Fruit fly (Drosophila melanogaster) whole organism, embryonic: Measurements from ENCODE around the gene IFT54.

Experiments
- CG10321 ChIP-seq: fragments of 200-800 bp; sonication (Bioruptor generic); IDR thresholded peaks from 2 replicates; pipeline ENCODE4 v1.3.6; 2022; ENCODE audit warnings: missing biosample characterization, missing genetic modification characterization
- CG10462 ChIP-seq: fragments of 200-800 bp; sonication (Bioruptor generic); optimal IDR thresholded peaks from 2 replicates; lab custom pipeline; 2016; ENCODE audit warnings: missing biosample characterization, missing genetic modification characterization
- CG11695 ChIP-seq: fragments of 200-800 bp; sonication (Bioruptor generic); IDR thresholded peaks from 3 replicates; pipeline ENCODE4 v1.3.6; 2022; ENCODE audit warnings: missing biosample characterization, missing genetic modification characterization
- CG12155 ChIP-seq: fragments of 200-800 bp; sonication (Bioruptor generic); optimal IDR thresholded peaks from 3 replicates; lab custom pipeline; 2016; ENCODE audit warnings: missing biosample characterization, missing genetic modification characterization
- CG12299 ChIP-seq: fragments of 200-800 bp; sonication (Bioruptor generic); optimal IDR thresholded peaks from 2 replicates; lab custom pipeline; 2018; ENCODE audit warnings: missing biosample characterization, mild to moderate bottlenecking, missing genetic modification characterization
- CG12942 ChIP-seq: fragments of 200-800 bp; sonication (Bioruptor generic); optimal IDR thresholded peaks from 3 replicates; lab custom pipeline; 2016; ENCODE audit warnings: missing biosample characterization, missing genetic modification characterization
- CG13624 ChIP-seq: fragments of 200-800 bp; sonication (Bioruptor generic); optimal IDR thresholded peaks from 2 replicates; lab custom pipeline; 2016; ENCODE audit warnings: missing biosample characterization, missing genetic modification characterization
- CG14965 ChIP-seq: fragments of 200-800 bp; sonication (Bioruptor generic); optimal IDR thresholded peaks from 2 replicates; lab custom pipeline; 2016; ENCODE audit warnings: missing biosample characterization, missing genetic modification characterization, borderline replicate concordance
- CG15073 ChIP-seq: fragments of 200-800 bp; sonication (Bioruptor generic); optimal IDR thresholded peaks from 2 replicates; lab custom pipeline; 2016; ENCODE audit warnings: missing biosample characterization, missing genetic modification characterization
- CG17829 ChIP-seq: fragments of 200-800 bp; optimal IDR thresholded peaks from 2 replicates; lab custom pipeline; 2019; ENCODE audit warnings: missing biosample characterization, mild to moderate bottlenecking, missing genetic modification characterization, moderate library complexity
- CG17912 ChIP-seq: fragments of 200-800 bp; sonication (Bioruptor generic); optimal IDR thresholded peaks from 2 replicates; lab custom pipeline; 2018; ENCODE audit warnings: missing biosample characterization, mild to moderate bottlenecking, missing genetic modification characterization
- CG18764 ChIP-seq: fragments of 200-800 bp; sonication (Bioruptor generic); optimal IDR thresholded peaks from 3 replicates; lab custom pipeline; 2016; ENCODE audit warnings: missing biosample characterization, missing genetic modification characterization
- CG30403 ChIP-seq: fragments of 200-800 bp; sonication (Bioruptor generic); optimal IDR thresholded peaks from 3 replicates; lab custom pipeline; 2016; ENCODE audit warnings: missing biosample characterization, missing genetic modification characterization
- CG31441 ChIP-seq: fragments of 200-800 bp; sonication (Bioruptor generic); IDR thresholded peaks from 2 replicates; pipeline ENCODE4 v1.3.6; 2022; ENCODE audit warnings: missing biosample characterization, missing genetic modification characterization
- CG32532 ChIP-seq: fragments of 200-800 bp; sonication (Bioruptor generic); IDR thresholded peaks from 2 replicates; pipeline ENCODE4 v1.3.6; 2022; ENCODE audit warnings: missing biosample characterization, missing genetic modification characterization
- CG34422 ChIP-seq: fragments of 200-800 bp; sonication (Bioruptor generic); IDR thresholded peaks from 3 replicates; pipeline ENCODE4 v1.3.6; 2022; ENCODE audit warnings: missing biosample characterization, missing genetic modification characterization
- CG3838 ChIP-seq: fragments of 200-800 bp; sonication (Bioruptor generic); optimal IDR thresholded peaks from 3 replicates; lab custom pipeline; 2016; ENCODE audit warnings: missing biosample characterization, missing genetic modification characterization
- CG3995 ChIP-seq: fragments of 200-800 bp; sonication (Bioruptor generic); optimal IDR thresholded peaks from 3 replicates; lab custom pipeline; 2016; ENCODE audit warnings: missing biosample characterization, missing genetic modification characterization
- CG5953 ChIP-seq: fragments of 200-800 bp; sonication (Bioruptor generic); IDR thresholded peaks from 2 replicates; pipeline ENCODE4 v1.3.6; 2022; ENCODE audit warnings: missing biosample characterization, missing genetic modification characterization
- CG8281 ChIP-seq: fragments of 200-800 bp; sonication (Bioruptor generic); optimal IDR thresholded peaks from 2 replicates; lab custom pipeline; 2018; ENCODE audit warnings: missing biosample characterization, mild to moderate bottlenecking, missing genetic modification characterization, moderate library complexity
- CG9609 ChIP-seq: fragments of 200-800 bp; sonication (Bioruptor generic); optimal IDR thresholded peaks from 3 replicates; lab custom pipeline; 2016; ENCODE audit warnings: missing biosample characterization, missing genetic modification characterization
- CG9817 ChIP-seq: fragments of 200-800 bp; sonication (Bioruptor generic); optimal IDR thresholded peaks from 2 replicates; lab custom pipeline; 2018; ENCODE audit warnings: missing biosample characterization, mild to moderate bottlenecking, missing genetic modification characterization, moderate library complexity
- D ChIP-seq, 2 experiments: fragments of 200-800 bp in 1 of 2; fragments of >200 bp in 1 of 2; sonication (Bioruptor generic) in 1 of 2; optimal IDR thresholded peaks; 2 replicates in 1 of 2; 3 replicates in 1 of 2; lab custom pipeline; 2017; ENCODE audit warnings: mild to moderate bottlenecking in 1 of 2, missing biosample characterization in 1 of 2, missing genetic modification characterization in 1 of 2, missing genetic modification reagents in 1 of 2
- Deaf1 ChIP-seq: fragments of 200-800 bp; optimal IDR thresholded peaks from 3 replicates; lab custom pipeline; 2019; ENCODE audit warnings: missing biosample characterization, mild to moderate bottlenecking, missing genetic modification characterization, moderate library complexity
- Dll ChIP-seq: fragments of 200-800 bp; sonication (Bioruptor generic); IDR thresholded peaks from 4 replicates; pipeline ENCODE4 v1.3.6; 2022; ENCODE audit warnings: missing biosample characterization, missing genetic modification characterization; ENCODE audit not compliant: partially characterized antibody
- Dp ChIP-seq: fragments of 200-800 bp; sonication (Bioruptor generic); optimal IDR thresholded peaks from 2 replicates; lab custom pipeline; 2018; ENCODE audit warnings: missing biosample characterization, mild to moderate bottlenecking, missing genetic modification characterization, moderate library complexity
- Hey ChIP-seq: fragments of 200-800 bp; sonication (Bioruptor generic); optimal IDR thresholded peaks from 3 replicates; lab custom pipeline; 2018; ENCODE audit warnings: missing biosample characterization, mild to moderate bottlenecking, missing genetic modification characterization
- HmgD ChIP-seq: fragments of 200-800 bp; sonication (Bioruptor generic); optimal IDR thresholded peaks from 3 replicates; lab custom pipeline; 2016; ENCODE audit warnings: missing biosample characterization, missing genetic modification characterization
- Ravus ChIP-seq: fragments of 200-800 bp; sonication (Bioruptor generic); IDR thresholded peaks from 2 replicates; pipeline ENCODE4 v1.3.6; 2022; ENCODE audit warnings: missing biosample characterization, missing genetic modification characterization
- Ssrp ChIP-seq: fragments of 200-800 bp; sonication (Bioruptor generic); optimal IDR thresholded peaks from 2 replicates; lab custom pipeline; 2018; ENCODE audit warnings: missing biosample characterization, mild to moderate bottlenecking, missing genetic modification characterization, moderate library complexity
- Xbp1 ChIP-seq: fragments of 200-800 bp; sonication (Bioruptor generic); optimal IDR thresholded peaks from 3 replicates; lab custom pipeline; 2016; ENCODE audit warnings: missing biosample characterization, mild to moderate bottlenecking, missing genetic modification characterization
- cad ChIP-seq: fragments of >200 bp; optimal IDR thresholded peaks from 2 replicates; lab custom pipeline; 2017; ENCODE audit warnings: missing biosample characterization, missing genetic modification characterization
- ci ChIP-seq: fragments of 200-800 bp; sonication (Bioruptor generic); IDR thresholded peaks from 3 replicates; pipeline ENCODE4 v1.3.6; 2022; ENCODE audit warnings: missing biosample characterization, missing genetic modification characterization
- crp ChIP-seq, 2 experiments: fragments of 200-800 bp; sonication (Bioruptor generic); optimal IDR thresholded peaks; 2 replicates in 1 of 2; 3 replicates in 1 of 2; lab custom pipeline; 2017; ENCODE audit warnings: missing biosample characterization in 2 of 2, missing genetic modification characterization in 2 of 2, mild to moderate bottlenecking in 1 of 2, moderate library complexity in 1 of 2
- danr ChIP-seq: fragments of 200-800 bp; sonication (Bioruptor generic); IDR thresholded peaks from 2 replicates; pipeline ENCODE4 v1.3.6; 2022; ENCODE audit warnings: missing biosample characterization, missing genetic modification characterization
- dm ChIP-seq: fragments of 200-800 bp; sonication (Bioruptor generic); optimal IDR thresholded peaks from 3 replicates; lab custom pipeline; 2016; ENCODE audit warnings: missing biosample characterization, missing genetic modification characterization
- ftz-f1 ChIP-seq: fragments of 200-800 bp; sonication (Bioruptor generic); optimal IDR thresholded peaks from 2 replicates; lab custom pipeline; 2016; ENCODE audit warnings: missing biosample characterization, missing genetic modification characterization
- gce ChIP-seq: fragments of 200-800 bp; sonication (Bioruptor generic); IDR thresholded peaks from 3 replicates; pipeline ENCODE4 v1.3.6; 2022; ENCODE audit warnings: missing biosample characterization, missing genetic modification characterization
- gcm ChIP-seq: fragments of 200-800 bp; sonication (Bioruptor generic); optimal IDR thresholded peaks from 2 replicates; lab custom pipeline; 2019; ENCODE audit warnings: missing biosample characterization, mild to moderate bottlenecking, missing genetic modification characterization, moderate library complexity
- grn ChIP-seq: fragments of 200-800 bp; sonication (Bioruptor generic); optimal IDR thresholded peaks from 3 replicates; lab custom pipeline; 2017; ENCODE audit warnings: missing biosample characterization, missing genetic modification characterization
- gsb-n ChIP-seq: fragments of 200-800 bp; sonication (Bioruptor generic); optimal IDR thresholded peaks from 3 replicates; lab custom pipeline; 2018; ENCODE audit warnings: missing biosample characterization, mild to moderate bottlenecking, missing genetic modification characterization
- h ChIP-seq: fragments of >200 bp; optimal IDR thresholded peaks from 2 replicates; lab custom pipeline; 2017
- lilli ChIP-seq: fragments of 200-800 bp; sonication (Bioruptor generic); optimal IDR thresholded peaks from 3 replicates; lab custom pipeline; 2016; ENCODE audit warnings: missing biosample characterization, missing genetic modification characterization
- nerfin-1 ChIP-seq: fragments of 200-800 bp; sonication (Bioruptor generic); optimal IDR thresholded peaks from 3 replicates; lab custom pipeline; 2019; ENCODE audit warnings: missing biosample characterization, mild to moderate bottlenecking, missing genetic modification characterization, moderate library complexity
- p53 ChIP-seq: fragments of 200-800 bp; sonication (Bioruptor generic); optimal IDR thresholded peaks from 2 replicates; lab custom pipeline; 2016; ENCODE audit warnings: missing biosample characterization, missing genetic modification characterization
- scrt ChIP-seq: fragments of 200-800 bp; sonication (Bioruptor generic); optimal IDR thresholded peaks from 2 replicates; lab custom pipeline; 2018; ENCODE audit warnings: missing biosample characterization, mild to moderate bottlenecking, missing genetic modification characterization, moderate library complexity
- slbo ChIP-seq: fragments of 200-800 bp; sonication (Bioruptor generic); IDR thresholded peaks from 2 replicates; pipeline ENCODE4 v1.3.6; 2022; ENCODE audit warnings: missing biosample characterization, missing genetic modification characterization
- stc ChIP-seq: fragments of 200-800 bp; sonication (Bioruptor generic); IDR thresholded peaks from 2 replicates; pipeline ENCODE4 v1.3.6; 2022; ENCODE audit warnings: missing biosample characterization, missing genetic modification characterization
- tll ChIP-seq, 2 experiments: fragments of 200-800 bp in 1 of 2; fragments of >200 bp in 1 of 2; sonication (Bioruptor generic) in 1 of 2; optimal IDR thresholded peaks; 2 replicates each; lab custom pipeline; 2017 to 2019; ENCODE audit warnings: missing biosample characterization in 2 of 2, missing genetic modification characterization in 2 of 2, mild to moderate bottlenecking in 1 of 2, moderate library complexity in 1 of 2
- vnd ChIP-seq: fragments of 200-800 bp; sonication (Bioruptor generic); IDR thresholded peaks from 3 replicates; pipeline ENCODE4 v1.3.6; 2022; ENCODE audit warnings: missing biosample characterization, missing genetic modification characterization; ENCODE audit not compliant: partially characterized antibody
- zen ChIP-seq: fragments of 200-800 bp; sonication (Bioruptor generic); optimal IDR thresholded peaks from 3 replicates; lab custom pipeline; 2018; ENCODE audit warnings: missing biosample characterization, mild to moderate bottlenecking, missing genetic modification characterization, moderate library complexity
- zf30C ChIP-seq: fragments of 200-800 bp; sonication (Bioruptor generic); optimal IDR thresholded peaks from 3 replicates; lab custom pipeline; 2018; ENCODE audit warnings: missing biosample characterization, mild to moderate bottlenecking, missing genetic modification characterization

The IFT54 gene

DNA sequence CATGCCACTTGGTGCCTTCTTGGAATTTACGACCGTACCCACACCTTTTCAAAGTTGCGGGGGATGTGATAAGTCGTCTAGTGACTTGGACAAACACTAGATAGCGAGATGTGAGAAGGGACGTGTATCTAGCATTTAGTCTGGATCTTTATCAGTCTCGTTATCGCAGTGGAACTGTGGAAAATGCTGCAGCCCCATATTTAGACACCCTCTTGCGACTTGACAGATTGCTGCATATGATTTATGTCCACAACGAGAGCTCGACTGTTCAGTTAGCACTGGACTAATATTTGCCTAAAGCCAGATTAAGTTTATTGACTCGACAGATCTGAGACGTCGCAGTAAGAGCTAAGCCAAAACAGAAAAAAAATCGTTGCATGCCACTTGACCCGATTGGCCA is 2.3 kb upstream of the IFT54 start (continued):
- no peak for TF ChIP-seq D (optimal IDR thresholded peaks at IDR 0.05; lab: Kevin White, UChicago)
- TF ChIP-seq D (GFP tag; optimal IDR thresholded peaks at IDR 0.05; lab: Kevin White, UChicago) = peak; percentile 31
- peak; percentile 42 for TF ChIP-seq CG17912 (GFP tag; lab: Kevin White, UChicago)
- peak; percentile 81; the same call in 2 of the 3 replicates for TF ChIP-seq ci
- TF ChIP-seq p53 (GFP tag; lab: Kevin White, UChicago) = no peak
- TF ChIP-seq CG10462 = no peak
- no peak for TF ChIP-seq CG12155 (GFP tag; lab: Kevin White, UChicago)
- TF ChIP-seq slbo (GFP tag; lab: Robert Waterston, UW) = no peak
- TF ChIP-seq zf30C (GFP tag; lab: Kevin White, UChicago) = no peak
- TF ChIP-seq scrt = peak; percentile 22
- no peak for TF ChIP-seq CG9609 (GFP tag; lab: Kevin White, UChicago)
- no peak for TF ChIP-seq ftz-f1 (GFP tag; lab: Kevin White, UChicago)
- no peak for TF ChIP-seq CG13624 (GFP tag; lab: Kevin White, UChicago)
- TF ChIP-seq CG17829 = no peak
- TF ChIP-seq lilli (GFP tag; lab: Kevin White, UChicago) = no peak
- no peak for TF ChIP-seq stc
- peak; percentile 30 for TF ChIP-seq gcm
- TF ChIP-seq zen (tag; lab: Kevin White, UChicago) = no peak
- peak; percentile 44 for TF ChIP-seq CG8281 (tag; lab: Kevin White, UChicago)
- no peak for TF ChIP-seq h (lab: Kevin White, UChicago)
- TF ChIP-seq Deaf1 (tag; lab: Kevin White, UChicago) = no peak
- no peak for TF ChIP-seq vnd (GFP tag; lab: Robert Waterston, UW)
- no peak for TF ChIP-seq CG3995 (GFP tag; lab: Kevin White, UChicago)
- no peak for TF ChIP-seq CG30403 (GFP tag; lab: Kevin White, UChicago)
- TF ChIP-seq CG11695 = no peak
- TF ChIP-seq crp (GFP tag; optimal IDR thresholded peaks at IDR 0.05; lab: Kevin White, UChicago) = no peak
- TF ChIP-seq grn (GFP tag; lab: Kevin White, UChicago) = peak; percentile 10
- TF ChIP-seq CG15073 (GFP tag; lab: Kevin White, UChicago) = no peak
- no peak for TF ChIP-seq danr
- no peak; the same call in 2 of the 3 replicates for TF ChIP-seq gce
- no peak for TF ChIP-seq tll (GFP tag; optimal IDR thresholded peaks at IDR 0.05; lab: Kevin White, UChicago)
- peak; percentile 53 for TF ChIP-seq nerfin-1 (tag; lab: Kevin White, UChicago)
- TF ChIP-seq CG5953 (GFP tag; lab: Robert Waterston, UW) = no peak
- no peak for TF ChIP-seq HmgD (GFP tag; lab: Kevin White, UChicago)
- TF ChIP-seq cad (GFP tag; lab: Kevin White, UChicago) = no peak
- no peak for TF ChIP-seq CG32532
- TF ChIP-seq CG10321 (GFP tag; lab: Robert Waterston, UW) = no peak
- TF ChIP-seq CG34422 (GFP tag; lab: Robert Waterston, UW) = no peak
- TF ChIP-seq Hey (tag; lab: Kevin White, UChicago) = no peak
- no peak for TF ChIP-seq Dll (GFP tag; lab: Robert Waterston, UW)
- TF ChIP-seq CG18764 = no peak
- TF ChIP-seq CG12942 (GFP tag; lab: Kevin White, UChicago) = no peak
- TF ChIP-seq Ravus = no peak
- TF ChIP-seq CG12299 = no peak
- TF ChIP-seq Ssrp (tag; lab: Kevin White, UChicago) = no peak
- TF ChIP-seq gsb-n (tag; lab: Kevin White, UChicago) = no peak
- no peak for TF ChIP-seq CG14965 (GFP tag; lab: Kevin White, UChicago)
- no peak for TF ChIP-seq CG3838
- TF ChIP-seq Dp = no peak
- no peak for TF ChIP-seq Xbp1 (GFP tag; lab: Kevin White, UChicago)
- TF ChIP-seq CG31441 (GFP tag; lab: Robert Waterston, UW) = 0 out of 2 replicates have a peak, but pooled peaks have one; percentile 26
- TF ChIP-seq dm = no peak
- TF ChIP-seq CG9817 (tag; lab: Kevin White, UChicago) = no peak
